Worm (Caenorhabditis elegans) whole organism, early embryonic: ENCODE measurements around the gene srlf-30.

Source experiments
- B0310.2 ChIP-seq: sonication (generic microtip); optimal IDR thresholded peaks from 2 replicates; lab custom pipeline; 2016; ENCODE audit warnings: mild to moderate bottlenecking, missing genetic modification characterization, missing compliant biosample characterization
- F13C5.2 ChIP-seq: sonication (generic microtip); optimal IDR thresholded peaks from 2 replicates; lab custom pipeline; 2017; ENCODE audit warnings: mild to moderate bottlenecking, missing genetic modification characterization, inconsistent platforms, missing compliant biosample characterization
- aly-1 ChIP-seq: sonication (generic microtip); optimal IDR thresholded peaks from 2 replicates; lab custom pipeline; 2016; ENCODE audit warnings: missing genetic modification characterization, missing compliant biosample characterization
- ama-1 ChIP-seq: fragments of 150-350 bp; optimal IDR thresholded peaks from 2 replicates; lab custom pipeline; 2014
- ceh-13 ChIP-seq: fragments of 200-800 bp; sonication (Bioruptor generic); optimal IDR thresholded peaks from 2 replicates; lab custom pipeline; 2018; ENCODE audit warnings: mild to moderate bottlenecking, missing genetic modification characterization, missing compliant biosample characterization
- ceh-36 ChIP-seq: sonication (generic microtip); optimal IDR thresholded peaks from 2 replicates; lab custom pipeline; 2016; ENCODE audit warnings: missing genetic modification characterization, inconsistent platforms, missing compliant biosample characterization
- flt-1 ChIP-seq: fragments of 200-800 bp; sonication (Bioruptor generic); IDR thresholded peaks from 2 replicates; pipeline ENCODE4 v1.3.6; 2022; ENCODE audit warnings: missing genetic modification characterization, missing compliant biosample characterization
- hmbx-1 ChIP-seq: sonication (generic microtip); optimal IDR thresholded peaks from 2 replicates; lab custom pipeline; 2016; ENCODE audit warnings: mild to moderate bottlenecking, missing genetic modification characterization, missing compliant biosample characterization
- hmg-4 ChIP-seq: fragments of 200-800 bp; sonication (Bioruptor generic); optimal IDR thresholded peaks from 2 replicates; lab custom pipeline; 2018; ENCODE audit warnings: mild to moderate bottlenecking, missing genetic modification characterization, missing compliant biosample characterization
- hnd-1 ChIP-seq: sonication (generic microtip); optimal IDR thresholded peaks from 2 replicates; lab custom pipeline; 2016; ENCODE audit warnings: missing genetic modification characterization, missing compliant biosample characterization
- scrt-1 ChIP-seq: fragments of 200-800 bp; sonication (Bioruptor generic); IDR thresholded peaks from 2 replicates; pipeline ENCODE4 v1.3.6; 2022; ENCODE audit warnings: missing genetic modification characterization, missing compliant biosample characterization
- sea-1 ChIP-seq: fragments of 200-800 bp; sonication (Bioruptor generic); conservative IDR thresholded peaks from 2 replicates; pipeline ENCODE4 v1.3.6; 2022; ENCODE audit warnings: missing genetic modification characterization, missing compliant biosample characterization

DNA sequence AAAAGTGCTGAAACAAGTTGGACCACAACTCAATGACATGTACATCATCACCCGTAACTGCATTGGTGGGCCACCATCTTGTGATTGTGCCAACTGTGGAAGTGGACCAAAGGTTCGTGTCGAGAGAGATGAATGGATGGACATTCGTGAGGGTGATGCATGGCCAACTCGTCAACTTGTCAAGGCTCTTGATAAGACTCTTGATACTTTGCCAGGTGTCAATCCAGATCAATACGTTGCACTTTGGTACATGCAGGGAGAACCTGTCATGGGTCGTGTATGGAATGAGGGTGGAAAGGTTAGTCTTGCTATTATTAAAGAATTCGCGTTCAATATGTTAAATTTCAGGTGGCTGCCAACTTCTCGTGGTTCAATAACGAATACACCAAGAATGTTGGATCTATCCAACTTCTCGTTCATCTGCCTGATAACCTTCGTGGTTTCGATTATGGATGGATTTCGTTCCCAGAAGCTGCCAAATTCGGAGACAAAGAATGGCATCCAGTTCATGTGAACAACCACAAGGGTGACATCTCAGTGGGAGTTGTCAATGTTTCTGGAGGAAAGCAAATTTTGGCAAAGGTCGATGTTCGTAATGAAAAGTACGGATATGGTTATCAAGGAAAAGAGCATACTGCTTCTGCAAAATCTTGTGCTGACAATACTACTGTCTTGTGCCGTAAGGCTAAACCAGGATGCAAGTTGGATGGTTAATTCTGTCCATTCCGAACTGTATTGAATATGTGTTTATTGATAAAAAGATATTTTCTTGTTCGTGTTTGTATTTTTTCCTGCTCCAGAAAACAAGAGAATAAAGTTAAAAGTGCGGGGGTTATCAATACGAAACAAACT, 50.4 kb downstream of the srlf-30 start:
- TF ChIP-seq ama-1 (lab: Kevin White, UChicago) (no peak), hmbx-1 (tag; lab: Kevin White, UChicago) (no peak), flt-1 (GFP tag; lab: Robert Waterston, UW) (no peak), ceh-13 (no peak), sea-1 (GFP tag; lab: Robert Waterston, UW) (no peak), F13C5.2 (tag; lab: Kevin White, UChicago) (no peak), aly-1 (tag; lab: Kevin White, UChicago) (no peak), scrt-1 (GFP tag; lab: Robert Waterston, UW) (no peak), B0310.2 (tag; lab: Kevin White, UChicago) (no peak), hnd-1 (tag; lab: Kevin White, UChicago) (no peak), hmg-4 (GFP tag; lab: Kevin White, UChicago) (no peak), ceh-36 (tag; lab: Kevin White, UChicago) (no peak)
